Worm (Caenorhabditis elegans) whole organism, L3 larva: ENCODE results near the gene F35H10.6.

Experiments
- R02D3.7 ChIP-seq: fragments of 150-350 bp; optimal IDR thresholded peaks from 2 replicates; lab custom pipeline; 2014; ENCODE audit warnings: missing biosample characterization, missing genetic modification characterization
- ama-1 ChIP-seq: fragments of 150-350 bp; optimal IDR thresholded peaks from 2 replicates; lab custom pipeline; 2018
- ceh-28 ChIP-seq: fragments of 150-350 bp; optimal IDR thresholded peaks from 2 replicates; lab custom pipeline; 2014; ENCODE audit warnings: missing biosample characterization, missing genetic modification reagents, missing genetic modification characterization
- ceh-82 ChIP-seq: fragments of 150-350 bp; optimal IDR thresholded peaks from 2 replicates; lab custom pipeline; 2014; ENCODE audit warnings: missing biosample characterization, missing genetic modification characterization
- egl-5 ChIP-seq: fragments of 150-350 bp; optimal IDR thresholded peaks from 2 replicates; lab custom pipeline; 2017; ENCODE audit warnings: missing biosample characterization, missing genetic modification reagents, missing genetic modification characterization, inconsistent platforms
- elt-1 ChIP-seq: fragments of 150-350 bp; optimal IDR thresholded peaks from 2 replicates; lab custom pipeline; 2014; ENCODE audit warnings: missing biosample characterization, missing genetic modification characterization
- elt-2 ChIP-seq: sonication (generic microtip); optimal IDR thresholded peaks from 2 replicates; lab custom pipeline; 2016; ENCODE audit warnings: missing genetic modification reagents, mild to moderate bottlenecking, missing genetic modification characterization, missing compliant biosample characterization
- elt-3 ChIP-seq, 3 experiments: fragments of 150-350 bp in 1 of 3; sonication (generic microtip) in 2 of 3; optimal IDR thresholded peaks; 2 replicates in 2 of 3; 4 replicates in 1 of 3; lab custom pipeline; 2014 to 2017; ENCODE audit warnings: missing biosample characterization in 3 of 3, missing genetic modification characterization in 3 of 3
- eor-1 ChIP-seq, 2 experiments: fragments of 150-350 bp; optimal IDR thresholded peaks; 2 replicates each; lab custom pipeline; 2014 to 2018; ENCODE audit warnings: missing biosample characterization in 2 of 2, missing genetic modification characterization in 2 of 2
- fkh-10 ChIP-seq: sonication (generic microtip); optimal IDR thresholded peaks from 2 replicates; lab custom pipeline; 2017; ENCODE audit warnings: missing biosample characterization, missing genetic modification reagents, missing genetic modification characterization
- fkh-2 ChIP-seq: fragments of 150-350 bp; optimal IDR thresholded peaks from 2 replicates; lab custom pipeline; 2014; ENCODE audit warnings: missing biosample characterization, missing genetic modification reagents, missing genetic modification characterization
- hmg-11 ChIP-seq: sonication (generic microtip); optimal IDR thresholded peaks from 2 replicates; lab custom pipeline; 2016; ENCODE audit warnings: missing genetic modification characterization, missing compliant biosample characterization
- jun-1 ChIP-seq: fragments of 150-350 bp; optimal IDR thresholded peaks from 2 replicates; lab custom pipeline; 2014; ENCODE audit warnings: missing biosample characterization, missing genetic modification reagents, missing genetic modification characterization
- lin-15B ChIP-seq: fragments of 150-350 bp; optimal IDR thresholded peaks from 2 replicates; lab custom pipeline; 2014; ENCODE audit warnings: missing biosample characterization, missing genetic modification characterization
- lin-39 ChIP-seq: fragments of 150-350 bp; optimal IDR thresholded peaks from 2 replicates; lab custom pipeline; 2018; ENCODE audit warnings: missing biosample characterization, missing genetic modification reagents, missing genetic modification characterization
- lsy-12 ChIP-seq: sonication (generic microtip); optimal IDR thresholded peaks from 2 replicates; lab custom pipeline; 2016; ENCODE audit warnings: mild to moderate bottlenecking, missing genetic modification characterization, missing compliant biosample characterization
- mml-1 ChIP-seq: fragments of 150-350 bp; sonication (generic microtip); optimal IDR thresholded peaks from 3 replicates; lab custom pipeline; 2014; ENCODE audit warnings: missing biosample characterization, missing genetic modification characterization
- nfya-1 ChIP-seq: sonication (generic microtip); optimal IDR thresholded peaks from 2 replicates; lab custom pipeline; 2017; ENCODE audit warnings: missing genetic modification characterization, mild to moderate bottlenecking, missing compliant biosample characterization, antibody characterized with exemption, moderate library complexity; ENCODE audit not compliant: insufficient read depth
- nhr-11 ChIP-seq: fragments of 150-350 bp; optimal IDR thresholded peaks from 2 replicates; lab custom pipeline; 2014; ENCODE audit warnings: missing biosample characterization, missing genetic modification characterization
- nhr-12 ChIP-seq: fragments of 150-350 bp; optimal IDR thresholded peaks from 2 replicates; lab custom pipeline; 2014; ENCODE audit warnings: missing biosample characterization, missing genetic modification characterization
- nhr-23 ChIP-seq: fragments of 150-350 bp; optimal IDR thresholded peaks from 2 replicates; lab custom pipeline; 2014; ENCODE audit warnings: missing biosample characterization, missing genetic modification reagents, missing genetic modification characterization
- nhr-25 ChIP-seq: sonication (generic microtip); optimal IDR thresholded peaks from 2 replicates; lab custom pipeline; 2017; ENCODE audit warnings: missing biosample characterization, missing genetic modification characterization
- nhr-28 ChIP-seq: fragments of 150-350 bp; optimal IDR thresholded peaks from 2 replicates; lab custom pipeline; 2014; ENCODE audit warnings: missing biosample characterization, missing genetic modification characterization
- nhr-43 ChIP-seq: sonication (generic microtip); optimal IDR thresholded peaks from 2 replicates; lab custom pipeline; 2016; ENCODE audit warnings: mild to moderate bottlenecking, missing genetic modification characterization, missing compliant biosample characterization; ENCODE audit not compliant: poor library complexity, severe bottlenecking
- nhr-67 ChIP-seq: fragments of 150-350 bp; optimal IDR thresholded peaks from 2 replicates; lab custom pipeline; 2014; ENCODE audit warnings: missing biosample characterization, missing genetic modification characterization
- nhr-77 ChIP-seq: fragments of 150-350 bp; optimal IDR thresholded peaks from 2 replicates; lab custom pipeline; 2014; ENCODE audit warnings: missing biosample characterization, missing genetic modification characterization
- pha-4 ChIP-seq: fragments of 150-350 bp; optimal IDR thresholded peaks from 2 replicates; lab custom pipeline; 2014; ENCODE audit warnings: missing biosample characterization, missing genetic modification reagents, missing genetic modification characterization
- pqm-1 ChIP-seq: fragments of 150-350 bp; optimal IDR thresholded peaks from 2 replicates; lab custom pipeline; 2017; ENCODE audit warnings: missing biosample characterization, missing genetic modification characterization, inconsistent platforms
- sea-2 ChIP-seq: fragments of 150-350 bp; sonication (generic microtip); optimal IDR thresholded peaks from 4 replicates; lab custom pipeline; 2014; ENCODE audit warnings: missing biosample characterization, missing genetic modification reagents, missing genetic modification characterization
- skn-1 ChIP-seq: fragments of 150-350 bp; optimal IDR thresholded peaks from 2 replicates; lab custom pipeline; 2014; ENCODE audit warnings: missing biosample characterization, missing genetic modification characterization
- snpc-4 ChIP-seq: fragments of 150-350 bp; optimal IDR thresholded peaks from 2 replicates; lab custom pipeline; 2014; ENCODE audit warnings: missing biosample characterization, missing genetic modification characterization
- tbx-2 ChIP-seq: sonication (generic microtip); optimal IDR thresholded peaks from 2 replicates; lab custom pipeline; 2016; ENCODE audit warnings: mild to moderate bottlenecking, missing genetic modification characterization, missing compliant biosample characterization
- zag-1 ChIP-seq: fragments of 150-350 bp; optimal IDR thresholded peaks from 2 replicates; lab custom pipeline; 2014; ENCODE audit warnings: missing biosample characterization, missing genetic modification characterization
- ztf-11 ChIP-seq: fragments of 150-350 bp; optimal IDR thresholded peaks from 2 replicates; lab custom pipeline; 2014; ENCODE audit warnings: missing biosample characterization, missing genetic modification characterization
- ztf-4 ChIP-seq: fragments of 150-350 bp; optimal IDR thresholded peaks from 2 replicates; lab custom pipeline; 2014; ENCODE audit warnings: missing biosample characterization, missing genetic modification characterization

F35H10.6 gene

ce11 chrIV:8299636-8300035 is at the start of gene F35H10.6:
Gene F35H10.6, plus strand, starts transcription at chrIV:8299936.
- TF ChIP-seq eor-1 (tag; optimal IDR thresholded peaks at IDR 0.05; lab: Kevin White, UChicago): no peak
- no peak for TF ChIP-seq lsy-12 (tag; lab: Kevin White, UChicago)
- TF ChIP-seq pqm-1: no peak
- TF ChIP-seq ama-1 (lab: Kevin White, UChicago): no peak
- no peak for TF ChIP-seq hmg-11
- TF ChIP-seq snpc-4 (tag; lab: Kevin White, UChicago): no peak

- TF ChIP-seq nhr-67 (tag; lab: Kevin White, UChicago): no peak
- TF ChIP-seq nhr-28 (tag; lab: Kevin White, UChicago): no peak
- no peak for TF ChIP-seq fkh-10 (GFP tag; lab: Kevin White, UChicago)
- no peak for TF ChIP-seq nhr-77 (tag; lab: Kevin White, UChicago)
- peak; percentile 82 for TF ChIP-seq elt-2 (tag; lab: Kevin White, UChicago)
- no peak for TF ChIP-seq ama-1 (lab: Kevin White, UChicago)
- no peak for TF ChIP-seq elt-3 (tag; optimal IDR thresholded peaks at IDR 0.05; lab: Kevin White, UChicago)
- TF ChIP-seq hmg-11: no peak
- no peak for TF ChIP-seq sea-2 (GFP tag; lab: Kevin White, UChicago)
- no peak for TF ChIP-seq snpc-4 (tag; lab: Kevin White, UChicago)
- no peak for TF ChIP-seq R02D3.7
- TF ChIP-seq jun-1 (tag; lab: Kevin White, UChicago): peak; percentile 8
- no peak for TF ChIP-seq ztf-11 (tag; lab: Kevin White, UChicago)
- no peak for TF ChIP-seq nhr-11 (tag; lab: Kevin White, UChicago)
- TF ChIP-seq pqm-1: peak; percentile 71
These were observed 48.4 kb upstream of the F35H10.6 start for ce11 chrIV:8251346-8251745.

DNA sequence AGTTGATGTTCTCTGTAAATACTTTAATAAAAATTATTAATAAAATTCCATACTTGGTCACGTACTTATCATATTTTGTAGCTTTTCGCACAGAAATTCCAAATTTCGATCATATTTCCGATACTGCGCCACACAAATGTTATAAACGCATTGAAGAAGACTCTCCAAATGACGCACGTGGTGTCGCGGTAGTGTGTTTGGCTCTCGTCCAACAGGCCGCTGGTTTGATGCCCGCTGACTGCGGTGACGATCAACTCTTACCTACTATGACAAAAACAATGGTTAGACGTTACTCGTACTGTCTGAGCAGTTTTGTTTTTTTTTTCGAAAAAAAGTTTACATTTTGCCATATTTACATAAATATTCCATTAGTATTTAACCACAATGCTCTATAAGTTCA is 46.9 kb upstream of the F35H10.6 start:
- TF ChIP-seq lin-15B: no peak
- TF ChIP-seq tbx-2 (tag; lab: Kevin White, UChicago): peak; percentile 22
- TF ChIP-seq pha-4 (tag; lab: Kevin White, UChicago): peak; percentile 64
- no peak for TF ChIP-seq mml-1
- peak; percentile 71 for TF ChIP-seq nfya-1
- no peak for TF ChIP-seq zag-1 (tag; lab: Kevin White, UChicago)
- TF ChIP-seq lin-39 (tag; lab: Kevin White, UChicago): peak; percentile 70
- peak; percentile 13 for TF ChIP-seq pqm-1
- no peak for TF ChIP-seq nhr-12 (tag; lab: Kevin White, UChicago)
- TF ChIP-seq sea-2 (GFP tag; lab: Kevin White, UChicago): no peak
- peak; percentile 16 for TF ChIP-seq egl-5 (tag; lab: Kevin White, UChicago)
- TF ChIP-seq elt-3 (tag; optimal IDR thresholded peaks at IDR 0.05; lab: Kevin White, UChicago): peak in 1 of 3 experiments; percentile 72
- peak; percentile 51 for TF ChIP-seq nhr-25 (tag; lab: Kevin White, UChicago)
- TF ChIP-seq ztf-11 (tag; lab: Kevin White, UChicago): no peak
- TF ChIP-seq nhr-43 (tag; lab: Kevin White, UChicago): peak; percentile 57
- peak; percentile 58 for TF ChIP-seq nhr-23 (tag; lab: Kevin White, UChicago)
- peak; percentile 35 for TF ChIP-seq skn-1 (tag; lab: Kevin White, UChicago)
- peak; percentile 89 for TF ChIP-seq hmg-11
- TF ChIP-seq eor-1 (tag; optimal IDR thresholded peaks at IDR 0.05; lab: Kevin White, UChicago): no peak
- TF ChIP-seq ceh-28 (tag; lab: Kevin White, UChicago): no peak
- no peak for TF ChIP-seq fkh-10 (GFP tag; lab: Kevin White, UChicago)
- no peak for TF ChIP-seq ztf-4 (tag; lab: Kevin White, UChicago)
- no peak for TF ChIP-seq fkh-2 (tag; lab: Kevin White, UChicago)
- peak; percentile 66 for TF ChIP-seq elt-2 (tag; lab: Kevin White, UChicago)
- no peak for TF ChIP-seq nhr-11 (tag; lab: Kevin White, UChicago)
- TF ChIP-seq snpc-4 (tag; lab: Kevin White, UChicago): no peak
- TF ChIP-seq nhr-28 (tag; lab: Kevin White, UChicago): no peak
- peak; percentile 48 for TF ChIP-seq lsy-12 (tag; lab: Kevin White, UChicago)
- TF ChIP-seq ceh-82 (tag; lab: Kevin White, UChicago): no peak
- TF ChIP-seq jun-1 (tag; lab: Kevin White, UChicago): peak; percentile 31

DNA sequence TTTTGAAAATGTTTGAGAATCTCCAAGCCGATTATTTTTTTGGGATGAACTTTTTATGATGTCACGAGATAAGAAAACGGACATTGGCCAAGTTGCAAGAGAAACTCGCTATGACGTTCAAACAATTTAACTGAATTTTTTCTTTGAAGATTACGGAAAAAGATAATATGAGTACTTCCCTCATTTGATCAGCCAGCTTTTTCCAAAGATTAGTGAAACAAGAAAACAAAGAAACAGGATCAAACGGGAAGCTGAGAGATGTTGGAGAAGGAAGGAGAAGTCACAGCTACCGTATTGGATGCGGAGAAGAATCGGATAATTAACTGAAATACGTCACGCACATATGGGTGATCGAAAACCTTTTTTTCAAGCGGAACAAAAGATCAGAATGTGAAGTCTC is 45.5 kb upstream of the F35H10.6 start:
- TF ChIP-seq elt-1 (tag; lab: Kevin White, UChicago) (peak; percentile 82), ceh-28 (tag; lab: Kevin White, UChicago) (no peak), nhr-43 (tag; lab: Kevin White, UChicago) (peak; percentile 0), R02D3.7 (no peak), nhr-23 (tag; lab: Kevin White, UChicago) (peak; percentile 62)
- TF ChIP-seq, all 47 proteins: peak for 3
